In genomic region chr3L:7154249-7154648, dm6 we compare ENCODE assay signal across 4 fruit fly cellular contexts.
TF ChIP-seq lines count a peak whose summit lies in the region.

No protein-coding gene starts in this region.

- no peak for TF ChIP-seq CTCF in whole organism, embryonic (GFP tag; optimal IDR thresholded peaks at IDR 0.05; lab: Kevin White, UChicago)

TF ChIP-seq in whole organism, adult, 20 proteins besides CTCF, POLR2A, EP300 and RAD21:
- TF ChIP-seq Clk (GFP tag; optimal IDR thresholded peaks at IDR 0.05; lab: Kevin White, UChicago) (no peak), tj (GFP tag; optimal IDR thresholded peaks at IDR 0.05; lab: Kevin White, UChicago) (no peak), kay (GFP tag; lab: Kevin White, UChicago; ENCODE audit: borderline replicate concordance) (peak; percentile 26), CG7045 (GFP tag; optimal IDR thresholded peaks at IDR 0.05; lab: Kevin White, UChicago) (no peak), CG11617 (GFP tag; optimal IDR thresholded peaks at IDR 0.05; lab: Kevin White, UChicago) (no peak), CG7101 (tag; optimal IDR thresholded peaks at IDR 0.05; lab: Kevin White, UChicago) (no peak), toe (GFP tag; optimal IDR thresholded peaks at IDR 0.05; lab: Kevin White, UChicago) (no peak)
TF ChIP-seq in whole organism, adult: peak in this region for 1.

TF ChIP-seq in whole organism, embryonic, 481 proteins besides CTCF, POLR2A, EP300 and RAD21:
- TF ChIP-seq Med (GFP tag; lab: Kevin White, UChicago) = peak; percentile 42
- TF ChIP-seq corto (GFP tag; optimal IDR thresholded peaks at IDR 0.05; lab: Kevin White, UChicago) = no peak
- peak; percentile 69 for TF ChIP-seq CG15479 (GFP tag; optimal IDR thresholded peaks at IDR 0.05; lab: Kevin White, UChicago)
- TF ChIP-seq cad (GFP tag; optimal IDR thresholded peaks at IDR 0.05; lab: Kevin White, UChicago) = no peak
- no peak for TF ChIP-seq emc (GFP tag; optimal IDR thresholded peaks at IDR 0.05; lab: Kevin White, UChicago)
- TF ChIP-seq CG9609 (GFP tag; optimal IDR thresholded peaks at IDR 0.05; lab: Kevin White, UChicago) = no peak

TF ChIP-seq in whole organism, prepupa, 60 proteins besides CTCF, POLR2A, EP300 and RAD21:
- TF ChIP-seq vri (GFP tag; optimal IDR thresholded peaks at IDR 0.05; lab: Kevin White, UChicago) (peak; percentile 41), lz (GFP tag; optimal IDR thresholded peaks at IDR 0.05; lab: Kevin White, UChicago) (no peak)
TF ChIP-seq in whole organism, prepupa: peak in this region for 1.

TF ChIP-seq in whole organism, wandering third instar larva, 38 proteins besides CTCF, POLR2A, EP300 and RAD21:
- TF ChIP-seq Jra (GFP tag; optimal IDR thresholded peaks at IDR 0.05; lab: Kevin White, UChicago) (peak; percentile 24), Dif (GFP tag; optimal IDR thresholded peaks at IDR 0.05; lab: Kevin White, UChicago; ENCODE audit: partially characterized antibody) (no peak), foxo (GFP tag; optimal IDR thresholded peaks at IDR 0.05; lab: Kevin White, UChicago) (no peak), Rel (GFP tag; optimal IDR thresholded peaks at IDR 0.05; lab: Kevin White, UChicago) (no peak), Rel (tag; optimal IDR thresholded peaks at IDR 0.05; lab: Kevin White, UChicago) (peak; percentile 100), h (GFP tag; optimal IDR thresholded peaks at IDR 0.05; lab: Kevin White, UChicago) (peak; percentile 26)
